Fruit fly (Drosophila melanogaster) whole organism, wandering third instar larva: ENCODE results near the gene mira.

Experiments
- Hnf4 ChIP-seq: fragments of 200-800 bp; sonication (Bioruptor generic); optimal IDR thresholded peaks from 2 replicates; lab custom pipeline; 2016; ENCODE audit warnings: missing biosample characterization, mild to moderate bottlenecking, missing genetic modification characterization
- Hr78 ChIP-seq: fragments of >200 bp; optimal IDR thresholded peaks from 2 replicates; lab custom pipeline; 2017; ENCODE audit warnings: missing biosample characterization, missing genetic modification characterization
- Rel ChIP-seq, 2 experiments: fragments of 200-800 bp; sonication (Bioruptor generic) in 1 of 2; optimal IDR thresholded peaks; 2 replicates in 1 of 2; 3 replicates in 1 of 2; lab custom pipeline; 2016 to 2019; ENCODE audit warnings: mild to moderate bottlenecking in 2 of 2, missing biosample characterization in 2 of 2, missing genetic modification characterization in 2 of 2, moderate library complexity in 1 of 2
- dl ChIP-seq, 2 experiments: fragments of 175-275, 200-275 bp in 1 of 2; fragments of 200-275 bp in 1 of 2; sonication (Bioruptor generic); optimal IDR thresholded peaks; lab custom pipeline; 2018; ENCODE audit warnings: mild to moderate bottlenecking in 2 of 2, missing biosample characterization in 2 of 2, missing genetic modification characterization in 2 of 2, moderate library complexity in 2 of 2; ENCODE audit not compliant: partially characterized antibody in 2 of 2, insufficient read depth in 1 of 2
- usp ChIP-seq: fragments of >200 bp; optimal IDR thresholded peaks from 2 replicates; lab custom pipeline; 2017; ENCODE audit warnings: missing biosample characterization, missing genetic modification characterization

- no peak for TF ChIP-seq usp
- no peak for TF ChIP-seq dl (GFP tag; optimal IDR thresholded peaks at IDR 0.05; lab: Kevin White, UChicago; ENCODE audit: insufficient read depth in 1 of 2, partially characterized antibody in 2 of 2)
- TF ChIP-seq Hr78 (GFP tag; lab: Kevin White, UChicago) = no peak
- no peak for TF ChIP-seq Rel (GFP tag; optimal IDR thresholded peaks at IDR 0.05; lab: Kevin White, UChicago)
- no peak for TF ChIP-seq Rel (tag; optimal IDR thresholded peaks at IDR 0.05; lab: Kevin White, UChicago)
- no peak for TF ChIP-seq Hnf4 (GFP tag; lab: Kevin White, UChicago)
Observed at dm6 chr3R:19972598-19972997, 37.7 kb upstream of the mira start, which contains the start of gene CG31213.
